Worm (Caenorhabditis elegans): ENCODE data around the gene T08G2.2.

- no peak for TF ChIP-seq ama-1 (optimal IDR thresholded peaks at IDR 0.05)
- no peak for TF ChIP-seq F13C5.2 (tag; optimal IDR thresholded peaks at IDR 0.05)
- no peak for TF ChIP-seq flt-1 (GFP tag; IDR thresholded peaks at IDR 0.05)
- TF ChIP-seq sea-1 (GFP tag; conservative IDR thresholded peaks at IDR 0.05) = no peak
Observed at ce11 chrX:17209265-17209664, at the start of gene T08G2.2.
